Worm (Caenorhabditis elegans) whole organism, midembryonic: ENCODE results near the gene H17B01.5.

Experiments used
- cog-1 ChIP-seq: sonication (generic microtip); optimal IDR thresholded peaks from 2 replicates; lab custom pipeline; 2016; ENCODE audit warnings: missing genetic modification characterization, missing compliant biosample characterization
- flt-1 ChIP-seq: fragments of 200-800 bp; sonication (Bioruptor generic); IDR thresholded peaks from 2 replicates; pipeline ENCODE4 v1.3.6; 2022; ENCODE audit warnings: missing genetic modification characterization, missing compliant biosample characterization
- klf-2 ChIP-seq: fragments of 200-800 bp; sonication (Bioruptor generic); conservative IDR thresholded peaks from 2 replicates; pipeline ENCODE4 v1.3.6; 2022; ENCODE audit warnings: missing genetic modification reagents, missing genetic modification characterization, missing compliant biosample characterization
- med-1 ChIP-seq: sonication (generic microtip); optimal IDR thresholded peaks from 2 replicates; lab custom pipeline; 2017; ENCODE audit warnings: missing genetic modification characterization, mild to moderate bottlenecking, missing compliant biosample characterization, antibody characterized with exemption, missing genetic modification reagents; ENCODE audit not compliant: insufficient read depth
- ref-1 ChIP-seq: fragments of 200-800 bp; sonication (Bioruptor generic); conservative IDR thresholded peaks from 2 replicates; pipeline ENCODE4 v1.3.6; 2022; ENCODE audit warnings: missing genetic modification reagents, missing genetic modification characterization, missing compliant biosample characterization
- tab-1 ChIP-seq: fragments of 200-800 bp; sonication (Bioruptor generic); IDR thresholded peaks from 2 replicates; pipeline ENCODE4 v1.3.6; 2022; ENCODE audit warnings: missing genetic modification characterization, missing compliant biosample characterization
- ztf-23 ChIP-seq: fragments of 200-800 bp; sonication (Bioruptor generic); IDR thresholded peaks from 2 replicates; pipeline ENCODE4 v1.3.6; 2022; ENCODE audit warnings: missing genetic modification reagents, missing genetic modification characterization, missing compliant biosample characterization
- ztf-29 ChIP-seq: fragments of 200-800 bp; sonication (Bioruptor generic); IDR thresholded peaks from 2 replicates; pipeline ENCODE4 v1.3.6; 2022; ENCODE audit warnings: missing genetic modification reagents, missing genetic modification characterization, missing compliant biosample characterization

DNA sequence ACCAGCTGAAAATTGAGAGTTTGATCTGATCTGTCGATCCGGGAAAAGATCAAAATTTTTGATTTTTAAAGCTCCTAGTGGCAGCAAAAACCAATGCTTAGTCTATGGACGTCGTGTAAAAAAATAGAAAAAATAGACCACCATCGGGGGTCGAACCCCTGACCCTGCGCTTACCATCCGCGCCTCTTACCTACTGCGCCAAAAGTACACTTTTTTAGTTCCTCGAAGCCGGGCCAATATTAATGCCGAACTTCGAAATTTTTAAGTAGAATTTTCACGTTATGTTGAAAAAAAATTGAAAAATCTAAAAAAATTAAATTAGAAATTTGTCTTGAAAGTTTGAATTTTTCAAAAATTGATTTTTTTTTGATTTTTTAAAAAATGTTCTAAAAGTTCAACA lies 4.6 kb upstream of the H17B01.5 start:
- no peak for TF ChIP-seq flt-1
- TF ChIP-seq ztf-23 (GFP tag; lab: Robert Waterston, UW), result no peak
- no peak for TF ChIP-seq med-1 (GFP tag; lab: Kevin White, UChicago)
- TF ChIP-seq tab-1 (GFP tag; lab: Robert Waterston, UW), result no peak
- no peak for TF ChIP-seq klf-2
- TF ChIP-seq ref-1 (GFP tag; lab: Robert Waterston, UW), result no peak
- TF ChIP-seq cog-1, result no peak
- TF ChIP-seq ztf-29 (GFP tag; lab: Robert Waterston, UW), result no peak
